Worm (Caenorhabditis elegans) whole organism, L4 larva: ENCODE data around the gene clec-232.
A peak's percentile ranks its signal among the peaks of the same experiment; 100 is the strongest.

Experiments
- F37D6.2 ChIP-seq: sonication (generic microtip); optimal IDR thresholded peaks from 2 replicates; lab custom pipeline; 2016; ENCODE audit warnings: mild to moderate bottlenecking, missing genetic modification characterization, missing compliant biosample characterization
- F49E8.2 ChIP-seq: sonication (generic microtip); optimal IDR thresholded peaks from 2 replicates; lab custom pipeline; 2016; ENCODE audit warnings: missing compliant biosample characterization, mild to moderate bottlenecking, missing genetic modification characterization, borderline replicate concordance
- R02D3.7 ChIP-seq: fragments of 150-350 bp; sonication (generic microtip); optimal IDR thresholded peaks from 3 replicates; lab custom pipeline; 2014; ENCODE audit warnings: missing biosample characterization, missing genetic modification characterization
- Y105C5A.15 ChIP-seq: fragments of 200-800 bp; sonication (Bioruptor generic); IDR thresholded peaks from 2 replicates; pipeline ENCODE4 v1.3.6; 2022; ENCODE audit warnings: missing genetic modification characterization, missing compliant biosample characterization
- Y5F2A.4 ChIP-seq: fragments of 200-800 bp; sonication (Bioruptor generic); optimal IDR thresholded peaks from 2 replicates; lab custom pipeline; 2018; ENCODE audit warnings: mild to moderate bottlenecking, missing genetic modification characterization, missing compliant biosample characterization
- Y75B8A.6 ChIP-seq: fragments of 200-800 bp; sonication (Bioruptor generic); IDR thresholded peaks from 2 replicates; pipeline ENCODE4 v1.3.6; 2022; ENCODE audit warnings: missing genetic modification reagents, missing genetic modification characterization, missing compliant biosample characterization
- ZK337.2 ChIP-seq: fragments of 200-800 bp; sonication (Bioruptor generic); IDR thresholded peaks from 2 replicates; pipeline ENCODE4 v1.3.6; 2022; ENCODE audit warnings: missing genetic modification reagents, missing genetic modification characterization, missing compliant biosample characterization
- aha-1 ChIP-seq: fragments of 150-350 bp; peaks from one replicate; lab custom pipeline; 2014; ENCODE audit warnings: missing biosample characterization, missing genetic modification characterization
- aly-2 ChIP-seq: sonication (generic microtip); optimal IDR thresholded peaks from 2 replicates; lab custom pipeline; 2018; ENCODE audit warnings: missing biosample characterization, missing genetic modification characterization
- ceh-44 ChIP-seq: fragments of 200-800 bp; sonication (Bioruptor generic); IDR thresholded peaks from 2 replicates; pipeline ENCODE4 v1.3.6; 2022; ENCODE audit warnings: missing genetic modification reagents, missing genetic modification characterization, missing compliant biosample characterization
- ceh-62 ChIP-seq: sonication (generic microtip); optimal IDR thresholded peaks from 2 replicates; lab custom pipeline; 2017; ENCODE audit warnings: missing biosample characterization, missing genetic modification characterization
- daf-16 ChIP-seq, 3 experiments: sonication (generic microtip); optimal IDR thresholded peaks; 2 replicates each; lab custom pipeline; 2016 to 2017; ENCODE audit warnings: missing genetic modification characterization in 3 of 3, missing genetic modification reagents in 3 of 3, mild to moderate bottlenecking in 2 of 3, missing compliant biosample characterization in 2 of 3, missing biosample characterization in 1 of 3, moderate library complexity in 1 of 3
- daf-19 ChIP-seq: fragments of 200-800 bp; sonication (Bioruptor generic); conservative IDR thresholded peaks from 2 replicates; pipeline ENCODE4 v1.3.6; 2022; ENCODE audit warnings: missing genetic modification characterization, missing compliant biosample characterization
- egl-43 ChIP-seq: fragments of 200-800 bp; sonication (Bioruptor generic); IDR thresholded peaks from 2 replicates; pipeline ENCODE4 v1.3.6; 2022; ENCODE audit warnings: missing genetic modification reagents, missing genetic modification characterization, missing compliant biosample characterization
- jun-1 ChIP-seq: fragments of 150-350 bp; optimal IDR thresholded peaks from 2 replicates; lab custom pipeline; 2014; ENCODE audit warnings: missing biosample characterization, missing genetic modification reagents, missing genetic modification characterization
- lin-38 ChIP-seq: fragments of 200-800 bp; sonication (Bioruptor generic); IDR thresholded peaks from 2 replicates; pipeline ENCODE4 v1.3.6; 2022; ENCODE audit warnings: missing genetic modification reagents, missing genetic modification characterization, missing compliant biosample characterization
- lin-39 ChIP-seq: fragments of 150-350 bp; optimal IDR thresholded peaks from 2 replicates; lab custom pipeline; 2014; ENCODE audit warnings: missing biosample characterization, missing genetic modification reagents, missing genetic modification characterization
- madf-5 ChIP-seq, 2 experiments: fragments of 200-800 bp; sonication (Bioruptor generic); IDR thresholded peaks; 2 replicates each; pipeline ENCODE4 v1.3.6; 2022; ENCODE audit warnings: missing compliant biosample characterization in 2 of 2, missing genetic modification characterization in 2 of 2
- madf-9 ChIP-seq: fragments of 200-800 bp; sonication (Bioruptor generic); conservative IDR thresholded peaks from 2 replicates; pipeline ENCODE4 v1.3.6; 2022; ENCODE audit warnings: missing genetic modification reagents, missing genetic modification characterization, missing compliant biosample characterization
- mes-2 ChIP-seq: sonication (generic microtip); optimal IDR thresholded peaks from 2 replicates; lab custom pipeline; 2016; ENCODE audit warnings: missing genotype, mild to moderate bottlenecking, missing genetic modification characterization, missing compliant biosample characterization; ENCODE audit not compliant: poor library complexity, severe bottlenecking
- mxl-2 ChIP-seq: fragments of 200-800 bp; sonication (Bioruptor generic); conservative IDR thresholded peaks from 2 replicates; pipeline ENCODE4 v1.3.6; 2022; ENCODE audit warnings: missing genetic modification reagents, missing genetic modification characterization, missing compliant biosample characterization
- nhr-102 ChIP-seq: sonication (generic microtip); optimal IDR thresholded peaks from 2 replicates; lab custom pipeline; 2016; ENCODE audit warnings: mild to moderate bottlenecking, missing genetic modification characterization, moderate library complexity, missing compliant biosample characterization
- nhr-11 ChIP-seq: fragments of 150-350 bp; optimal IDR thresholded peaks from 2 replicates; lab custom pipeline; 2014; ENCODE audit warnings: missing biosample characterization, missing genetic modification characterization
- nhr-237 ChIP-seq: sonication (generic microtip); optimal IDR thresholded peaks from 2 replicates; lab custom pipeline; 2017; ENCODE audit warnings: missing biosample characterization, missing genetic modification characterization
- nhr-76 ChIP-seq: fragments of 150-350 bp; optimal IDR thresholded peaks from 2 replicates; lab custom pipeline; 2014; ENCODE audit warnings: missing biosample characterization, missing genetic modification characterization
- php-3 ChIP-seq: fragments of 200-800 bp; sonication (Bioruptor generic); IDR thresholded peaks from 2 replicates; pipeline ENCODE4 v1.3.6; 2022; ENCODE audit warnings: missing genetic modification reagents, missing genetic modification characterization, missing compliant biosample characterization
- rbr-2 ChIP-seq: sonication (generic microtip); optimal IDR thresholded peaks from 2 replicates; lab custom pipeline; 2016; ENCODE audit warnings: missing genotype, missing genetic modification characterization, missing compliant biosample characterization
- skn-1 ChIP-seq: fragments of 150-350 bp; optimal IDR thresholded peaks from 2 replicates; lab custom pipeline; 2014; ENCODE audit warnings: missing biosample characterization, missing genetic modification characterization
- snpc-1.2 ChIP-seq: fragments of 200-800 bp; sonication (Bioruptor generic); IDR thresholded peaks from 2 replicates; pipeline ENCODE4 v1.3.6; 2022; ENCODE audit warnings: missing genetic modification reagents, missing genetic modification characterization, missing compliant biosample characterization
- unc-130 ChIP-seq: sonication (generic microtip); optimal IDR thresholded peaks from 2 replicates; lab custom pipeline; 2016; ENCODE audit warnings: missing genetic modification reagents, missing genetic modification characterization, missing compliant biosample characterization
- unc-39 ChIP-seq: sonication (generic microtip); optimal IDR thresholded peaks from 2 replicates; lab custom pipeline; 2017; ENCODE audit warnings: missing biosample characterization, missing genetic modification characterization
- zfp-3 ChIP-seq: fragments of 200-800 bp; sonication (Bioruptor generic); conservative IDR thresholded peaks from 2 replicates; pipeline ENCODE4 v1.3.6; 2022; ENCODE audit warnings: missing genetic modification reagents, missing genetic modification characterization, missing compliant biosample characterization

clec-232 gene

ce11 chrV:15950903-15951302 lies 25.0 kb upstream of the clec-232 start, which contains the start of gene srw-59:
TSS of gene srw-59 (minus strand) at chrV:15951003.
- no peak for TF ChIP-seq Y105C5A.15 (GFP tag; lab: Robert Waterston, UW)
- no peak for TF ChIP-seq mxl-2 (GFP tag; lab: Robert Waterston, UW)
- TF ChIP-seq nhr-102 (tag; lab: Kevin White, UChicago), result no peak
- TF ChIP-seq Y5F2A.4 (GFP tag; lab: Kevin White, UChicago), result no peak
- TF ChIP-seq unc-130 (GFP tag; lab: Kevin White, UChicago), result no peak

ce11 chrV:15952762-15953161 lies 23.2 kb upstream of the clec-232 start, which contains the start of gene srw-56:
TSS of gene srw-56 (minus strand) at chrV:15952862.
- no peak for TF ChIP-seq lin-38 (GFP tag; lab: Robert Waterston, UW)
- no peak for TF ChIP-seq mes-2 (tag; lab: Kevin White, UChicago)
- no peak for TF ChIP-seq jun-1 (tag; lab: Kevin White, UChicago)
- TF ChIP-seq snpc-1.2 (GFP tag; lab: Robert Waterston, UW), result no peak
- TF ChIP-seq ceh-44 (GFP tag; lab: Robert Waterston, UW), result no peak
- no peak for TF ChIP-seq skn-1 (tag; lab: Kevin White, UChicago)
- TF ChIP-seq egl-43 (GFP tag; lab: Robert Waterston, UW), result no peak
- no peak for TF ChIP-seq nhr-11 (tag; lab: Kevin White, UChicago)
- no peak for TF ChIP-seq ZK337.2 (GFP tag; lab: Robert Waterston, UW)
- no peak for TF ChIP-seq F37D6.2 (tag; lab: Kevin White, UChicago)
- no peak for TF ChIP-seq zfp-3 (GFP tag; lab: Robert Waterston, UW)
- TF ChIP-seq ceh-62 (tag; lab: Kevin White, UChicago), result no peak
- TF ChIP-seq R02D3.7, result no peak
- TF ChIP-seq madf-5 (GFP tag; IDR thresholded peaks at IDR 0.05; lab: Robert Waterston, UW), result no peak

ce11 chrV:15954932-15955331 lies 21.0 kb upstream of the clec-232 start, which contains the start of gene srw-57:
TSS of gene srw-57 (minus strand) at chrV:15955032.
- TF ChIP-seq aha-1, result no peak
- no peak for TF ChIP-seq daf-16 (GFP tag; optimal IDR thresholded peaks at IDR 0.05; lab: Kevin White, UChicago)
- TF ChIP-seq daf-16 (tag; optimal IDR thresholded peaks at IDR 0.05; lab: Kevin White, UChicago), result no peak

ce11 chrV:15955497-15955896 lies 20.4 kb upstream of the clec-232 start, which contains the start of gene srh-186:
TSS of gene srh-186 (plus strand) at chrV:15955797.
- TF ChIP-seq nhr-237 (tag; lab: Kevin White, UChicago), result no peak
- peak; percentile 29 for TF ChIP-seq aha-1

ce11 chrV:15957098-15957497 lies 18.8 kb upstream of the clec-232 start, which contains the start of gene F36G9.3:
TSS of gene F36G9.3 (plus strand) at chrV:15957398.
- TF ChIP-seq daf-19 (GFP tag; lab: Robert Waterston, UW) (no peak), rbr-2 (tag; lab: Kevin White, UChicago) (no peak), unc-39 (tag; lab: Kevin White, UChicago) (no peak), lin-39 (tag; lab: Kevin White, UChicago) (no peak), ZK337.2 (GFP tag; lab: Robert Waterston, UW) (no peak), aly-2 (tag; lab: Kevin White, UChicago) (no peak), F49E8.2 (tag; lab: Kevin White, UChicago) (no peak), nhr-76 (no peak), php-3 (GFP tag; lab: Robert Waterston, UW) (no peak), Y75B8A.6 (no peak), madf-9 (GFP tag; lab: Robert Waterston, UW) (no peak), lin-38 (GFP tag; lab: Robert Waterston, UW) (no peak)
- TF ChIP-seq, all 104 proteins: peak for 0
